Fruit fly (Drosophila melanogaster): ENCODE results near the gene CG3386.

CG3386 gene

DNA sequence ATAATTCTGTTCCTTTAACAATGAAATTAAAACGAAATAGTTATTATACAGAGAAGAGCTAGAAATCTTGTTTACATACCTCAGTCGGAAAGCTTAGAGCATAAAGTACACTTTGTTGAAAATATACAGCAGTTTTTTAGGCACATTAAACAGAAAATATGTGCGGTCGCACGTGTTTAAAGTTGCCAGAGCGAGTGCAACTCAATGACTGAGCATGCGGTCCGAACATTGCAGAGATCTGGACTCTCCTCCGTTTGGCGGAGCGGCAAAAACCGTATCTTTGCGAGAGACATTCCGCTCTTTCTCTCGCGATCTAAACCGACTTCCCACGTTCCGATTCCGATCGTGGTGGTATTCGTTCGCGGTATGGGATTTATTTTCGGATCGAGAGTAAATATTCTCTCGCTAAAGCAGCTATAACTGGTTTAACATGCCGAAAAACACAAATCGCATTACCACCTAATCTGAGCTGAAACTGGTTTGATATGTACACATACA is 25.8 kb upstream of the CG3386 start, which contains the start of gene CG13895 (continued):
- TF ChIP-seq Side (GFP tag; optimal IDR thresholded peaks at IDR 0.05) = peak; percentile 12
- TF ChIP-seq D (optimal IDR thresholded peaks at IDR 0.05) = no peak
- no peak for TF ChIP-seq D (GFP tag; optimal IDR thresholded peaks at IDR 0.05)
- peak; percentile 28 for TF ChIP-seq mirr (GFP tag; optimal IDR thresholded peaks at IDR 0.05)
- peak; percentile 86 for TF ChIP-seq kni (GFP tag; optimal IDR thresholded peaks at IDR 0.05)
- no peak for TF ChIP-seq btn (GFP tag; optimal IDR thresholded peaks at IDR 0.05)
- no peak for TF ChIP-seq CG8478 (optimal IDR thresholded peaks at IDR 0.05)
- no peak for TF ChIP-seq vnd (GFP tag; IDR thresholded peaks at IDR 0.05; ENCODE audit: partially characterized antibody)
- 0 out of 2 replicates have a peak, but pooled peaks have one; percentile 15 for TF ChIP-seq crol (GFP tag; IDR thresholded peaks at IDR 0.05)
- peak; percentile 71 for TF ChIP-seq Deaf1 (tag; optimal IDR thresholded peaks at IDR 0.05)
- peak; percentile 68 for TF ChIP-seq dm (GFP tag; optimal IDR thresholded peaks at IDR 0.05)
- TF ChIP-seq Gug (GFP tag; IDR thresholded peaks at IDR 0.05) = no peak
- peak; percentile 0 for TF ChIP-seq gcm (GFP tag; optimal IDR thresholded peaks at IDR 0.05)
- peak; percentile 79 for TF ChIP-seq z (GFP tag; IDR thresholded peaks at IDR 0.05)
- no peak for TF ChIP-seq CG4854 (GFP tag; optimal IDR thresholded peaks at IDR 0.05)
- TF ChIP-seq Hmr (GFP tag; optimal IDR thresholded peaks at IDR 0.05) = peak; percentile 33
- peak; percentile 26 for TF ChIP-seq CG10543 (GFP tag; optimal IDR thresholded peaks at IDR 0.05)
- TF ChIP-seq CG8359 (GFP tag; optimal IDR thresholded peaks at IDR 0.05; ENCODE audit: borderline replicate concordance) = no peak
- TF ChIP-seq Hsf (GFP tag; optimal IDR thresholded peaks at IDR 0.05) = no peak
- TF ChIP-seq CG12236 (GFP tag; optimal IDR thresholded peaks at IDR 0.05) = no peak
- peak; percentile 65; the same call in 1 of the 3 replicates for TF ChIP-seq ci (GFP tag; IDR thresholded peaks at IDR 0.05)
- peak; percentile 18; the same call in 1 of the 2 replicates for TF ChIP-seq amos (GFP tag; IDR thresholded peaks at IDR 0.05; ENCODE audit: partially characterized antibody)
- no peak for TF ChIP-seq maf-S (GFP tag; optimal IDR thresholded peaks at IDR 0.05)
- TF ChIP-seq sens-2 (GFP tag; IDR thresholded peaks at IDR 0.05) = no peak
- TF ChIP-seq CG10979 (tag; optimal IDR thresholded peaks at IDR 0.05) = no peak
- peak; percentile 85 to 87 for TF ChIP-seq Trl (optimal IDR thresholded peaks at IDR 0.05)
- peak; percentile 18 for TF ChIP-seq Trl (GFP tag; optimal IDR thresholded peaks at IDR 0.05)
- peak; percentile 26 for TF ChIP-seq CG2678 (tag; optimal IDR thresholded peaks at IDR 0.05)
- peak; percentile 94 for TF ChIP-seq CG8290 (GFP tag; optimal IDR thresholded peaks at IDR 0.05)
- peak; percentile 66 to 93 for TF ChIP-seq CG8290 (tag; optimal IDR thresholded peaks at IDR 0.05)
- TF ChIP-seq bbx (GFP tag; IDR thresholded peaks at IDR 0.05; ENCODE audit: partially characterized antibody) = 0 out of 2 replicates have a peak, but pooled peaks have one; percentile 19
- peak; percentile 21 for TF ChIP-seq lab (GFP tag; optimal IDR thresholded peaks at IDR 0.05)
- TF ChIP-seq Max (GFP tag; optimal IDR thresholded peaks at IDR 0.05) = peak; percentile 27
- no peak for TF ChIP-seq nau (GFP tag; optimal IDR thresholded peaks at IDR 0.05)
- TF ChIP-seq yki (optimal IDR thresholded peaks at IDR 0.05) = peak; percentile 12
- TF ChIP-seq CG4360 (GFP tag; IDR thresholded peaks at IDR 0.05) = no peak
- TF ChIP-seq p53 (GFP tag; optimal IDR thresholded peaks at IDR 0.05) = no peak
- peak; percentile 99 for TF ChIP-seq CG13894 (tag; optimal IDR thresholded peaks at IDR 0.05)
- TF ChIP-seq Pdp1 (GFP tag; optimal IDR thresholded peaks at IDR 0.05) = peak in 1 of 2 experiments; percentile 17
- TF ChIP-seq CG12942 (GFP tag; optimal IDR thresholded peaks at IDR 0.05) = no peak
- peak; percentile 82 for TF ChIP-seq Med (GFP tag)
- no peak for TF ChIP-seq CG3065 (GFP tag; optimal IDR thresholded peaks at IDR 0.05)
- peak; percentile 2 for TF ChIP-seq CG8924 (tag; optimal IDR thresholded peaks at IDR 0.05)
- TF ChIP-seq gem (tag; optimal IDR thresholded peaks at IDR 0.05) = peak; percentile 71
- peak; percentile 39 for TF ChIP-seq CG1233 (GFP tag; optimal IDR thresholded peaks at IDR 0.05)
- peak; percentile 30 for TF ChIP-seq sug (tag; optimal IDR thresholded peaks at IDR 0.05)
- TF ChIP-seq gce (GFP tag; IDR thresholded peaks at IDR 0.05) = no peak
- TF ChIP-seq CG2129 (GFP tag; IDR thresholded peaks at IDR 0.05; ENCODE audit: partially characterized antibody) = no peak
- TF ChIP-seq CG14667 (GFP tag; IDR thresholded peaks at IDR 0.05) = no peak
- TF ChIP-seq chm (GFP tag; IDR thresholded peaks at IDR 0.05) = 0 out of 2 replicates have a peak, but pooled peaks have one; percentile 6
- TF ChIP-seq gsb-n (tag; optimal IDR thresholded peaks at IDR 0.05) = no peak
- TF ChIP-seq wdn (GFP tag; IDR thresholded peaks at IDR 0.05) = no peak
